Fruit fly (Drosophila melanogaster) whole organism, adult: ENCODE data around the gene RanBP3.

Experiments
- CG11617 ChIP-seq: fragments of 200-800 bp; sonication (Bioruptor generic); optimal IDR thresholded peaks from 2 replicates; lab custom pipeline; 2017; ENCODE audit warnings: mild to moderate bottlenecking, missing biosample characterization, missing genetic modification reagents, missing genetic modification characterization
- CG12768 ChIP-seq: fragments of 200-800 bp; sonication (Bioruptor generic); optimal IDR thresholded peaks from 2 replicates; lab custom pipeline; 2017; ENCODE audit warnings: missing biosample characterization, missing genetic modification characterization, mild to moderate bottlenecking, moderate library complexity, missing genetic modification reagents
- CG14711 ChIP-seq: fragments of 200-800 bp; sonication (Bioruptor generic); optimal IDR thresholded peaks from 2 replicates; lab custom pipeline; 2018; ENCODE audit warnings: missing biosample characterization, mild to moderate bottlenecking, missing genetic modification characterization, moderate library complexity
- CG1620 ChIP-seq: fragments of 200-800 bp; sonication (Bioruptor generic); optimal IDR thresholded peaks from 2 replicates; lab custom pipeline; 2016; ENCODE audit warnings: missing biosample characterization, missing genetic modification characterization
- CG33017 ChIP-seq: fragments of 200-800 bp; sonication (Bioruptor generic); optimal IDR thresholded peaks from 2 replicates; lab custom pipeline; 2018; ENCODE audit warnings: missing biosample characterization, mild to moderate bottlenecking, missing genetic modification characterization, moderate library complexity
- CG5204 ChIP-seq: fragments of 200-800 bp; sonication (Bioruptor generic); optimal IDR thresholded peaks from 2 replicates; lab custom pipeline; 2016; ENCODE audit warnings: missing biosample characterization, missing genetic modification characterization
- CG7045 ChIP-seq: fragments of 200-800 bp; sonication (Bioruptor generic); optimal IDR thresholded peaks from 2 replicates; lab custom pipeline; 2017; ENCODE audit warnings: missing biosample characterization, mild to moderate bottlenecking, missing genetic modification characterization
- CG7101 ChIP-seq: fragments of 200-800 bp; sonication (Bioruptor generic); optimal IDR thresholded peaks from 2 replicates; lab custom pipeline; 2018; ENCODE audit warnings: missing biosample characterization, mild to moderate bottlenecking, missing genetic modification characterization, moderate library complexity
- Clk ChIP-seq: fragments of 200-800 bp; sonication (Bioruptor generic); optimal IDR thresholded peaks from 2 replicates; lab custom pipeline; 2017; ENCODE audit warnings: missing biosample characterization, missing genetic modification characterization
- Crg-1 ChIP-seq: fragments of 200-800 bp; sonication (Bioruptor generic); optimal IDR thresholded peaks from 2 replicates; lab custom pipeline; 2016; ENCODE audit warnings: missing biosample characterization, missing genetic modification characterization
- Hr96 ChIP-seq: fragments of 200-800 bp; sonication (Bioruptor generic); optimal IDR thresholded peaks from 2 replicates; lab custom pipeline; 2016; ENCODE audit warnings: missing biosample characterization, missing genetic modification characterization
- Mnt ChIP-seq: fragments of 200-800 bp; sonication (Bioruptor generic); optimal IDR thresholded peaks from 2 replicates; lab custom pipeline; 2016; ENCODE audit warnings: missing biosample characterization, mild to moderate bottlenecking, missing genetic modification characterization
- bab1 ChIP-seq: fragments of 200-800 bp; sonication (Bioruptor generic); optimal IDR thresholded peaks from 3 replicates; lab custom pipeline; 2019; ENCODE audit warnings: missing biosample characterization, mild to moderate bottlenecking, missing genetic modification characterization, moderate library complexity
- cic ChIP-seq: fragments of 200-800 bp; sonication (Bioruptor generic); optimal IDR thresholded peaks from 2 replicates; lab custom pipeline; 2017; ENCODE audit warnings: missing biosample characterization, mild to moderate bottlenecking, missing genetic modification characterization, moderate library complexity
- cnc ChIP-seq, 2 experiments: fragments of >200 bp; optimal IDR thresholded peaks; 2 replicates each; lab custom pipeline; 2017
- kay ChIP-seq: fragments of 200-800 bp; sonication (Bioruptor generic); peaks from one replicate; lab custom pipeline; 2016; ENCODE audit warnings: missing biosample characterization, missing genetic modification characterization, borderline replicate concordance
- ovo ChIP-seq: fragments of 200-800 bp; sonication (Bioruptor generic); optimal IDR thresholded peaks from 2 replicates; lab custom pipeline; 2016; ENCODE audit warnings: missing biosample characterization, missing genetic modification characterization
- pad ChIP-seq: fragments of 200-800 bp; sonication (Bioruptor generic); optimal IDR thresholded peaks from 3 replicates; lab custom pipeline; 2017; ENCODE audit warnings: missing biosample characterization, missing genetic modification characterization, mild to moderate bottlenecking, moderate library complexity, missing genetic modification reagents
- tj ChIP-seq: fragments of 200-800 bp; sonication (Bioruptor generic); optimal IDR thresholded peaks from 3 replicates; lab custom pipeline; 2017; ENCODE audit warnings: missing biosample characterization, mild to moderate bottlenecking, missing genetic modification characterization, moderate library complexity
- toe ChIP-seq: fragments of 200-800 bp; sonication (Bioruptor generic); optimal IDR thresholded peaks from 2 replicates; lab custom pipeline; 2016; ENCODE audit warnings: missing biosample characterization, missing genetic modification characterization

Gene RanBP3

DNA sequence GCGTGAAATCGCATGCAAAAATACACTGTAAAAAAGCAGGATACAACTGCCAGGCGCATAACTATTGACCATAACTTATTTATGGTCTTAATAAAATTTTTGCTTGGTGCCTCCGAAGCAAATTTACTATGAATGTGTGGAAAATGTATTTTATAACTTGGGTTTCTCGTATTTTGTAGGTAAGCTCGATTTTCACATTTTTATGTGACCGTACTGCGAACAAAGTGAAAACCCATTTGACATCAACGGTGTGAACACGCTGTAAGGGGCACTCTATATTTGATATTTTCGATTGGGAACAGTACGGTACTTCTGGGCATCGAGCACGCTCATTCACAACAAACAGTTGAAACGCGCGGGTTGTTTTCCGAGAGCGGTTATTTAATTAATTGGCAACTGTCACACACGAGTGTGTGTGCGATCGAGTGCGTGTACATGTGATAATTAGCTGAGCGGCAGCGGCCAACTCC is 28.9 kb upstream of the RanBP3 start, which contains the start of the genes Nup98-96 and mbc:
Gene Nup98-96, minus strand, starts transcription at position 156 of the 470 bp plus-strand sequence.
Gene mbc, plus strand, starts transcription at position 300 of the 470 bp plus-strand sequence.
- TF ChIP-seq tj (peak; percentile 82), Crg-1 (GFP tag; lab: Kevin White, UChicago) (peak; percentile 77), CG14711 (tag; lab: Kevin White, UChicago) (peak; percentile 65), CG7101 (tag; lab: Kevin White, UChicago) (peak; percentile 79), Mnt (peak; percentile 93), toe (GFP tag; lab: Kevin White, UChicago) (peak; percentile 96), Clk (GFP tag; lab: Kevin White, UChicago) (peak; percentile 81), cic (peak; percentile 71), CG5204 (GFP tag; lab: Kevin White, UChicago) (peak; percentile 85), CG1620 (GFP tag; lab: Kevin White, UChicago) (peak; percentile 92), ovo (GFP tag; lab: Kevin White, UChicago) (peak; percentile 91), CG11617 (GFP tag; lab: Kevin White, UChicago) (peak; percentile 84), bab1 (GFP tag; lab: Kevin White, UChicago) (peak; percentile 87), Hr96 (GFP tag; lab: Kevin White, UChicago) (peak; percentile 90), pad (GFP tag; lab: Kevin White, UChicago) (peak; percentile 63), CG7045 (peak; percentile 72), CG33017 (tag; lab: Kevin White, UChicago) (peak; percentile 47), cnc (optimal IDR thresholded peaks at IDR 0.05; lab: Kevin White, UChicago) (no peak), CG12768 (peak; percentile 71), kay (GFP tag; lab: Kevin White, UChicago) (no peak)

DNA sequence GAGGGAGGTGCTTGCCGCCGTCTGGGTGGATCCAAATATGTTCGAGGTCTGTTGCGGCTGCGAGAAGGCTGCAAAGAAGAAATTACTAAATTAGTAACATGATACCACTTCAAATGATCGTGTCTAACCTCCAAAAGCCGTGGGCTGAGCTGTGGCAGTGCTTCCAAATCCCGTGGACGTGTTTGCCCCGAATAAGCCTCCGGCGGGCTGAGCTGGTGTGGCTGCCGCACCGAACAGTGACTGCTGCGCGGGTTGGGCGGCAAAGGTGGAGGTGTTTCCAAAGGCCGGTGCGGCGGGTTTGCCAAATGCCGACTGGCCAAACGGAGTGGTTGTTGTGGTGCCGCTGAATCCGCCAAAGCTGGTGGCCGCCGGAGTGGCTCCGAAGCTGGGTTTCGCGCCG is 28.1 kb upstream of the RanBP3 start:
- TF ChIP-seq kay (GFP tag; lab: Kevin White, UChicago) (no peak), cnc (optimal IDR thresholded peaks at IDR 0.05; lab: Kevin White, UChicago) (no peak), CG33017 (tag; lab: Kevin White, UChicago) (no peak), CG7101 (tag; lab: Kevin White, UChicago) (no peak), CG5204 (GFP tag; lab: Kevin White, UChicago) (no peak), Crg-1 (GFP tag; lab: Kevin White, UChicago) (no peak), bab1 (GFP tag; lab: Kevin White, UChicago) (no peak), CG1620 (GFP tag; lab: Kevin White, UChicago) (no peak), pad (GFP tag; lab: Kevin White, UChicago) (no peak), CG12768 (no peak), Clk (GFP tag; lab: Kevin White, UChicago) (no peak), toe (GFP tag; lab: Kevin White, UChicago) (no peak), ovo (GFP tag; lab: Kevin White, UChicago) (no peak), CG11617 (GFP tag; lab: Kevin White, UChicago) (no peak), Hr96 (GFP tag; lab: Kevin White, UChicago) (no peak), CG7045 (no peak), cic (no peak), tj (no peak), CG14711 (tag; lab: Kevin White, UChicago) (no peak)

DNA sequence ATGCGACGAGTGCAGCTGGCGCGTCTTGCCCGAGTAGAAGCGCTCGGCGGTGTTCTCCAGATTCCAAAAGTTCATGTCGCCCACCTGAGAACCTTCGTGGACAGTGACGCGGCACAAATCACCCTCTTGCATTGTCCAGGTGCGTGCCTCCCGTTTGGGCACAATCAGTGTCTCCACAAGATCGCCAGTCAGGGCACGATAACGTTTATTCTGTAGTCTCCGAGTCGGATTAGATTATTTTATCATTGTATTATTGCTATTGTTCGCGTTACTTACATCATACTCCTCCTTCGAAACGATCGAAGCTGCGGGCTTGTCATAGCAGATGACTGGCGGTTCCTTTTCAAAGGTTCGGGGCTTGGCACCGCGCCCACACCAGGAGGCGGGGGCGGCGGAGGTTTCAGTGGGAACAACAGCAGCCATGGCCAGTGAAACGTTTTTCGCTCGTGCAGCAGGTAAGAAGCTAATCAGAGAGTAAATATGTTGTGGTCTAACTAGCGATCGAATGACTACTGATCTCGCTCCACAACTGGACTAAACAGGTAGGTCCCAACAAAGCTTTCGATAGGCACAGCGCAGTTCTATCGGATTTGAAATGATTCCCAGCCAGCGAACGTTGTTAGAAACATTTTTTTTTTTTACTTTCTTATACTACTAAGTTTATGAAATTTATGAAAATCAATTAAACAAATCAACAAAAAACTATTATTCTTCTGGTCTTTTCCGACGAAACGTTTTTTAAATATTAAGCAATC is 21.2 kb upstream of the RanBP3 start, which contains the start of gene CG10208:
Gene CG10208, minus strand, starts transcription at position 518 of the 755 bp plus-strand sequence.
- TF ChIP-seq cnc (optimal IDR thresholded peaks at IDR 0.05; lab: Kevin White, UChicago) (peak in 1 of 2 experiments; percentile 52), Hr96 (GFP tag; lab: Kevin White, UChicago) (peak; percentile 30), Mnt (peak; percentile 67), CG7045 (no peak), CG7101 (tag; lab: Kevin White, UChicago) (peak; percentile 3), CG12768 (peak; percentile 32)

DNA sequence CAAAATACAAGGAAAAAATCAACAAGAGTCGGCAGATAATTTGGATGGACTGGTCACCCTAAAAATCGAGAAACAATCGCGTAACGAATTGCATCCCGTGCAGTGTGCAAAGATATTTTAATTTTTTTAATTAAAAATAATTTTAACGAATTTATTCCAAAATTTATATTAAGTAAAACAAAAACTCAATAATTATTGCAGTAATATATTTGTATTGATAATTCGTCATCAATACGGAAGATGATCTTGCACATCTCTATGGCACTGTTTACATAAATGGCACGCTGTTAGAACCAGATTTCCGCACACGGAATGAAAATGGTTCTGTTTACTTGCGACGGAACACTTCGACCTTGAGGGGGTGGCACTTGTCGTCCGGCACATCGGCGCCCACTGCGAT is 20.2 kb upstream of the RanBP3 start, which contains the start of gene tst:
Gene tst, minus strand, starts transcription at position 52 of the 400 bp plus-strand sequence.
- TF ChIP-seq ovo (GFP tag; lab: Kevin White, UChicago) = no peak
- peak; percentile 69 for TF ChIP-seq pad (GFP tag; lab: Kevin White, UChicago)
- no peak for TF ChIP-seq CG5204 (GFP tag; lab: Kevin White, UChicago)
- TF ChIP-seq cnc (optimal IDR thresholded peaks at IDR 0.05; lab: Kevin White, UChicago) = no peak
- no peak for TF ChIP-seq Hr96 (GFP tag; lab: Kevin White, UChicago)
- TF ChIP-seq bab1 (GFP tag; lab: Kevin White, UChicago) = peak; percentile 94
- no peak for TF ChIP-seq kay (GFP tag; lab: Kevin White, UChicago)
- peak; percentile 89 for TF ChIP-seq CG33017 (tag; lab: Kevin White, UChicago)
- peak; percentile 69 for TF ChIP-seq Crg-1 (GFP tag; lab: Kevin White, UChicago)
- peak; percentile 60 for TF ChIP-seq Clk (GFP tag; lab: Kevin White, UChicago)
- TF ChIP-seq Mnt = peak; percentile 60
- peak; percentile 85 for TF ChIP-seq CG12768
- TF ChIP-seq CG11617 (GFP tag; lab: Kevin White, UChicago) = peak; percentile 88
- peak; percentile 82 for TF ChIP-seq CG7045
- TF ChIP-seq CG1620 (GFP tag; lab: Kevin White, UChicago) = peak; percentile 18
- TF ChIP-seq toe (GFP tag; lab: Kevin White, UChicago) = no peak
- TF ChIP-seq CG14711 (tag; lab: Kevin White, UChicago) = peak; percentile 89
- no peak for TF ChIP-seq cic
- peak; percentile 72 for TF ChIP-seq tj
- peak; percentile 93 for TF ChIP-seq CG7101 (tag; lab: Kevin White, UChicago)

DNA sequence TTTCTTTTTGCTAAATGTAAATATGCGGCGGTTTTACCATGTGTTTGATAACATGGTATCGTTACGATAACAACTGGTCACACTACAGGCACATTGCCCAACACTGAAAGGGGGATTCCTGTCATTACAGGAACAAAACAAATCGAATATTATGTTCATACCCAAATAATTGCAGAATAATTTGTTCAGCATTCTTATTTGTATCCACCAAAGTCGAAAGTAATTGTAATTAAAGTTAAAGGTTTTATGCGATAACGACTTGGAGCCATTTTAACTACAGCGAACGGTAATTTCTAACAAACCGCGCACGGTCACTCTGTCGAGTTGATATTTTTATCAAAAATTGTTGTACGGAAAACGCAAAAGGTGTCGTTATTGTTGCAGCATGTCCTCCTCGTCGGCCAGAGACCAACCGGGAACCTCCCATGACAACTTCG is 14.8 kb upstream of the RanBP3 start, which contains the start of the genes CG10214 and CG10375:
Gene CG10214, minus strand, starts transcription at position 72 of the 437 bp plus-strand sequence.
Gene CG10375, plus strand, starts transcription at position 296 of the 437 bp plus-strand sequence.
- peak; percentile 39 for TF ChIP-seq cic
- TF ChIP-seq CG7045 = peak; percentile 64
- peak; percentile 72 for TF ChIP-seq CG12768
- peak; percentile 68 for TF ChIP-seq pad (GFP tag; lab: Kevin White, UChicago)
- peak; percentile 82 for TF ChIP-seq bab1 (GFP tag; lab: Kevin White, UChicago)
- peak; percentile 72 for TF ChIP-seq CG33017 (tag; lab: Kevin White, UChicago)
- no peak for TF ChIP-seq kay (GFP tag; lab: Kevin White, UChicago)
- TF ChIP-seq CG14711 (tag; lab: Kevin White, UChicago) = peak; percentile 78
- no peak for TF ChIP-seq CG5204 (GFP tag; lab: Kevin White, UChicago)
- TF ChIP-seq tj = peak; percentile 10
- peak; percentile 82 for TF ChIP-seq Crg-1 (GFP tag; lab: Kevin White, UChicago)
- peak; percentile 74 for TF ChIP-seq CG11617 (GFP tag; lab: Kevin White, UChicago)
- TF ChIP-seq cnc (optimal IDR thresholded peaks at IDR 0.05; lab: Kevin White, UChicago) = no peak
- peak; percentile 65 for TF ChIP-seq Hr96 (GFP tag; lab: Kevin White, UChicago)
- TF ChIP-seq CG1620 (GFP tag; lab: Kevin White, UChicago) = peak; percentile 70
- peak; percentile 81 for TF ChIP-seq CG7101 (tag; lab: Kevin White, UChicago)
- peak; percentile 94 for TF ChIP-seq Mnt
- peak; percentile 38 for TF ChIP-seq Clk (GFP tag; lab: Kevin White, UChicago)
- no peak for TF ChIP-seq toe (GFP tag; lab: Kevin White, UChicago)
- TF ChIP-seq ovo (GFP tag; lab: Kevin White, UChicago) = peak; percentile 45
